Worm (Caenorhabditis elegans) whole organism, L4 larva: ENCODE results near the gene M163.1.

Experiments used
- ama-1 ChIP-seq: fragments of 150-350 bp; optimal IDR thresholded peaks from 2 replicates; lab custom pipeline; 2014; ENCODE audit warnings: inconsistent platforms, mixed read lengths
- hmg-1.1 ChIP-seq: fragments of 200-800 bp; sonication (Bioruptor generic); IDR thresholded peaks from 2 replicates; pipeline ENCODE4 v1.3.6; 2022; ENCODE audit warnings: missing genetic modification reagents, missing genetic modification characterization, missing compliant biosample characterization

ce11 chrX:14478193-14478592, 25.4 kb downstream of the M163.1 start:
- peak; percentile 48 for TF ChIP-seq hmg-1.1 (GFP tag; lab: Robert Waterston, UW)
- TF ChIP-seq ama-1 (lab: Kevin White, UChicago) = no peak
